Worm (Caenorhabditis elegans) whole organism, L3 larva: ENCODE results near the gene nol-9.

Experiments used
- ZK546.5 ChIP-seq: sonication (generic microtip); optimal IDR thresholded peaks from 2 replicates; lab custom pipeline; 2017; ENCODE audit warnings: missing biosample characterization, missing genetic modification characterization
- ama-1 ChIP-seq: fragments of 150-350 bp; optimal IDR thresholded peaks from 2 replicates; lab custom pipeline; 2018
- ceh-28 ChIP-seq: fragments of 150-350 bp; optimal IDR thresholded peaks from 2 replicates; lab custom pipeline; 2014; ENCODE audit warnings: missing biosample characterization, missing genetic modification reagents, missing genetic modification characterization
- daf-12 ChIP-seq: fragments of 150-350 bp; optimal IDR thresholded peaks from 2 replicates; lab custom pipeline; 2014; ENCODE audit warnings: missing biosample characterization, missing genetic modification reagents, missing genetic modification characterization
- egl-27 ChIP-seq: sonication (generic microtip); optimal IDR thresholded peaks from 4 replicates; lab custom pipeline; 2017; ENCODE audit warnings: missing biosample characterization, missing genetic modification reagents, missing genetic modification characterization
- egl-5 ChIP-seq: fragments of 150-350 bp; optimal IDR thresholded peaks from 2 replicates; lab custom pipeline; 2017; ENCODE audit warnings: missing biosample characterization, missing genetic modification reagents, missing genetic modification characterization, inconsistent platforms
- elt-1 ChIP-seq: fragments of 150-350 bp; optimal IDR thresholded peaks from 2 replicates; lab custom pipeline; 2014; ENCODE audit warnings: missing biosample characterization, missing genetic modification characterization
- elt-2 ChIP-seq: sonication (generic microtip); optimal IDR thresholded peaks from 2 replicates; lab custom pipeline; 2016; ENCODE audit warnings: missing genetic modification reagents, mild to moderate bottlenecking, missing genetic modification characterization, missing compliant biosample characterization
- elt-3 ChIP-seq, 3 experiments: fragments of 150-350 bp in 1 of 3; sonication (generic microtip) in 2 of 3; optimal IDR thresholded peaks; 2 replicates in 2 of 3; 4 replicates in 1 of 3; lab custom pipeline; 2014 to 2017; ENCODE audit warnings: missing biosample characterization in 3 of 3, missing genetic modification characterization in 3 of 3
- eor-1 ChIP-seq, 2 experiments: fragments of 150-350 bp; optimal IDR thresholded peaks; 2 replicates each; lab custom pipeline; 2014 to 2018; ENCODE audit warnings: missing biosample characterization in 2 of 2, missing genetic modification characterization in 2 of 2
- fkh-10 ChIP-seq: sonication (generic microtip); optimal IDR thresholded peaks from 2 replicates; lab custom pipeline; 2017; ENCODE audit warnings: missing biosample characterization, missing genetic modification reagents, missing genetic modification characterization
- fkh-2 ChIP-seq: fragments of 150-350 bp; optimal IDR thresholded peaks from 2 replicates; lab custom pipeline; 2014; ENCODE audit warnings: missing biosample characterization, missing genetic modification reagents, missing genetic modification characterization
- fos-1 ChIP-seq: fragments of 150-350 bp; optimal IDR thresholded peaks from 2 replicates; lab custom pipeline; 2014; ENCODE audit warnings: missing biosample characterization, missing genetic modification characterization
- hmg-11 ChIP-seq: sonication (generic microtip); optimal IDR thresholded peaks from 2 replicates; lab custom pipeline; 2016; ENCODE audit warnings: missing genetic modification characterization, missing compliant biosample characterization
- jun-1 ChIP-seq: fragments of 150-350 bp; optimal IDR thresholded peaks from 2 replicates; lab custom pipeline; 2014; ENCODE audit warnings: missing biosample characterization, missing genetic modification reagents, missing genetic modification characterization
- lin-15B ChIP-seq: fragments of 150-350 bp; optimal IDR thresholded peaks from 2 replicates; lab custom pipeline; 2014; ENCODE audit warnings: missing biosample characterization, missing genetic modification characterization
- lin-39 ChIP-seq: fragments of 150-350 bp; optimal IDR thresholded peaks from 2 replicates; lab custom pipeline; 2018; ENCODE audit warnings: missing biosample characterization, missing genetic modification reagents, missing genetic modification characterization
- lsy-12 ChIP-seq: sonication (generic microtip); optimal IDR thresholded peaks from 2 replicates; lab custom pipeline; 2016; ENCODE audit warnings: mild to moderate bottlenecking, missing genetic modification characterization, missing compliant biosample characterization
- mml-1 ChIP-seq: fragments of 150-350 bp; sonication (generic microtip); optimal IDR thresholded peaks from 3 replicates; lab custom pipeline; 2014; ENCODE audit warnings: missing biosample characterization, missing genetic modification characterization
- nfya-1 ChIP-seq: sonication (generic microtip); optimal IDR thresholded peaks from 2 replicates; lab custom pipeline; 2017; ENCODE audit warnings: missing genetic modification characterization, mild to moderate bottlenecking, missing compliant biosample characterization, antibody characterized with exemption, moderate library complexity; ENCODE audit not compliant: insufficient read depth
- nhr-11 ChIP-seq: fragments of 150-350 bp; optimal IDR thresholded peaks from 2 replicates; lab custom pipeline; 2014; ENCODE audit warnings: missing biosample characterization, missing genetic modification characterization
- nhr-23 ChIP-seq: fragments of 150-350 bp; optimal IDR thresholded peaks from 2 replicates; lab custom pipeline; 2014; ENCODE audit warnings: missing biosample characterization, missing genetic modification reagents, missing genetic modification characterization
- nhr-237 ChIP-seq: fragments of 150-350 bp; optimal IDR thresholded peaks from 2 replicates; lab custom pipeline; 2014; ENCODE audit warnings: missing biosample characterization, missing genetic modification characterization
- nhr-25 ChIP-seq: sonication (generic microtip); optimal IDR thresholded peaks from 2 replicates; lab custom pipeline; 2017; ENCODE audit warnings: missing biosample characterization, missing genetic modification characterization
- nhr-43 ChIP-seq: sonication (generic microtip); optimal IDR thresholded peaks from 2 replicates; lab custom pipeline; 2016; ENCODE audit warnings: mild to moderate bottlenecking, missing genetic modification characterization, missing compliant biosample characterization; ENCODE audit not compliant: poor library complexity, severe bottlenecking
- nhr-67 ChIP-seq: fragments of 150-350 bp; optimal IDR thresholded peaks from 2 replicates; lab custom pipeline; 2014; ENCODE audit warnings: missing biosample characterization, missing genetic modification characterization
- nhr-76 ChIP-seq: fragments of 150-350 bp; sonication (generic microtip); optimal IDR thresholded peaks from 5 replicates; lab custom pipeline; 2014; ENCODE audit warnings: missing biosample characterization, missing genetic modification characterization
- nhr-77 ChIP-seq: fragments of 150-350 bp; optimal IDR thresholded peaks from 2 replicates; lab custom pipeline; 2014; ENCODE audit warnings: missing biosample characterization, missing genetic modification characterization
- pha-4 ChIP-seq: fragments of 150-350 bp; optimal IDR thresholded peaks from 2 replicates; lab custom pipeline; 2014; ENCODE audit warnings: missing biosample characterization, missing genetic modification reagents, missing genetic modification characterization
- pqm-1 ChIP-seq: fragments of 150-350 bp; optimal IDR thresholded peaks from 2 replicates; lab custom pipeline; 2017; ENCODE audit warnings: missing biosample characterization, missing genetic modification characterization, inconsistent platforms
- sea-2 ChIP-seq: fragments of 150-350 bp; sonication (generic microtip); optimal IDR thresholded peaks from 4 replicates; lab custom pipeline; 2014; ENCODE audit warnings: missing biosample characterization, missing genetic modification reagents, missing genetic modification characterization
- skn-1 ChIP-seq: fragments of 150-350 bp; optimal IDR thresholded peaks from 2 replicates; lab custom pipeline; 2014; ENCODE audit warnings: missing biosample characterization, missing genetic modification characterization
- snpc-4 ChIP-seq: fragments of 150-350 bp; optimal IDR thresholded peaks from 2 replicates; lab custom pipeline; 2014; ENCODE audit warnings: missing biosample characterization, missing genetic modification characterization
- tbx-2 ChIP-seq: sonication (generic microtip); optimal IDR thresholded peaks from 2 replicates; lab custom pipeline; 2016; ENCODE audit warnings: mild to moderate bottlenecking, missing genetic modification characterization, missing compliant biosample characterization
- unc-39 ChIP-seq: sonication (generic microtip); optimal IDR thresholded peaks from 4 replicates; lab custom pipeline; 2017; ENCODE audit warnings: missing biosample characterization, missing genetic modification characterization
- unc-62 ChIP-seq: fragments of 150-350 bp; sonication (generic microtip); optimal IDR thresholded peaks from 4 replicates; lab custom pipeline; 2014; ENCODE audit warnings: missing biosample characterization, missing genetic modification reagents, missing genetic modification characterization
- zag-1 ChIP-seq: fragments of 150-350 bp; optimal IDR thresholded peaks from 2 replicates; lab custom pipeline; 2014; ENCODE audit warnings: missing biosample characterization, missing genetic modification characterization
- ztf-11 ChIP-seq: fragments of 150-350 bp; optimal IDR thresholded peaks from 2 replicates; lab custom pipeline; 2014; ENCODE audit warnings: missing biosample characterization, missing genetic modification characterization
- ztf-4 ChIP-seq: fragments of 150-350 bp; optimal IDR thresholded peaks from 2 replicates; lab custom pipeline; 2014; ENCODE audit warnings: missing biosample characterization, missing genetic modification characterization

nol-9 gene

DNA sequence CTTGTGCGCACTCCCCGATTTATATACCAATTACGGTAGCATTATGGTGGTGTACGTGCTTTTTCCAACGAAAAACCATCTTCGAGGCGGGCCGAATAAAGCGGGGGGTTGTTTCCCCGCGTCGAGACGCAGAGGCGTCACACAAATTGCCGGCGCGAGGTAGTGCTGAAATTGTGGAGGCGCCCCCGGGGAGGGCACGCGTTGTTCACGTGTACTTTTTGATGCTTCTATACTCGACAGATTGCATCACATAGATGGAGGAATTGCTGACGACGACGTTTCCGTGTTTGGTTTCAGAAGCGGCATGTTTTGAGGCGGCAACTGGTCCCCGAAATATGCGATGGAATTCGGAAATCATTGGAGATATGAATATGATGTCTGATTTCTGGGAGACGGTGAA lies 27.0 kb upstream of the nol-9 start (continued):
- TF ChIP-seq nhr-237 (tag; lab: Kevin White, UChicago) = no peak
- TF ChIP-seq unc-39 (tag; lab: Kevin White, UChicago) = peak; percentile 36
- peak; percentile 62 for TF ChIP-seq elt-1 (tag; lab: Kevin White, UChicago)
- no peak for TF ChIP-seq nhr-76 (tag; lab: Kevin White, UChicago)

DNA sequence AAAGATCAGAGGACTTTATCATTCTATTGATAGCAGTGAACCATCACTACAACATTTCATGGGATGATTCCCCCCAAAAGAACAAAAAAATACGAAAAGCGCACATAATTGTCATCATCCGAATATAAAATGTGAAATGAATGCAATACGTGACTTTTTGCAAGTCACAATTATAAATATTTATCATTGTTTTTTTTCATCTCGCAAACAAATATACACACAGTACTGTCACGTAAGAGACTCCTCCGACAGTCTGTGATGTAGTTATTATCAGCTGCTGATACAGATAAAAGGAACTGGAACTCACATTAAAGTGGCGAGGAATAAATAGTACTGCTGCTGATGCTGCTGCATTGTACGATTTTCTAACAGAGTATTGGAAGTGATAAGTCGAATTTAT lies 25.9 kb upstream of the nol-9 start:
- TF ChIP-seq egl-5 (tag; lab: Kevin White, UChicago) (no peak), pqm-1 (peak; percentile 91), elt-2 (tag; lab: Kevin White, UChicago) (peak; percentile 90), nhr-25 (tag; lab: Kevin White, UChicago) (no peak), pha-4 (tag; lab: Kevin White, UChicago) (peak; percentile 78), elt-3 (tag; optimal IDR thresholded peaks at IDR 0.05; lab: Kevin White, UChicago) (peak in 1 of 3 experiments; percentile 15), nhr-43 (tag; lab: Kevin White, UChicago) (peak; percentile 8), fkh-10 (GFP tag; lab: Kevin White, UChicago) (no peak), skn-1 (tag; lab: Kevin White, UChicago) (peak; percentile 73)

DNA sequence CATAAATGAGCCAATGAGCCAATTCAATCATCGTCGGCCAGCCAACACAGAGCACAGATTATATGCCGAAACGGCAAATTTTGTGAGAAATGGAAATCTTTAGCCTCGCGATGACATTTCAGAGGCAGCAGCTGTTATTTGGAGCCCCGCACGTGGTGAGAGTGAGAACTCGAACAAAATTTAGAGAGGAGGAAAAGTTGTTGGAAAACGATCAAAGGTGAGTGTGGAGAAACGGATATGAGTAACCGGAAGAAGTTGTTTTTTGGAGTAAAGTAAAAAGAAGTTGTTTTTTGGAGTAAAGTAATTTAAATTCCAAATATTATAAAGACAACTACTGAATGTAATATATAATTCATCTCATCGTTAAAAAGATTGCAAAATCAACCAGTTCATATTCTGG lies 23.6 kb upstream of the nol-9 start, which contains the start of gene Y62E10A.13:
Gene Y62E10A.13 (minus strand): TSS at position 326 of the 400 bp plus-strand sequence.
- TF ChIP-seq daf-12 (tag; lab: Kevin White, UChicago) = no peak
- TF ChIP-seq hmg-11 (tag; lab: Kevin White, UChicago) = no peak
- TF ChIP-seq fos-1 (tag; lab: Kevin White, UChicago) = no peak
- TF ChIP-seq lsy-12 (tag; lab: Kevin White, UChicago) = no peak
- TF ChIP-seq egl-5 (tag; lab: Kevin White, UChicago) = no peak
- TF ChIP-seq ztf-11 (tag; lab: Kevin White, UChicago) = no peak
- TF ChIP-seq jun-1 (tag; lab: Kevin White, UChicago) = no peak
- TF ChIP-seq nhr-23 (tag; lab: Kevin White, UChicago) = no peak
- no peak for TF ChIP-seq fkh-2
- TF ChIP-seq tbx-2 (tag; lab: Kevin White, UChicago) = no peak

DNA sequence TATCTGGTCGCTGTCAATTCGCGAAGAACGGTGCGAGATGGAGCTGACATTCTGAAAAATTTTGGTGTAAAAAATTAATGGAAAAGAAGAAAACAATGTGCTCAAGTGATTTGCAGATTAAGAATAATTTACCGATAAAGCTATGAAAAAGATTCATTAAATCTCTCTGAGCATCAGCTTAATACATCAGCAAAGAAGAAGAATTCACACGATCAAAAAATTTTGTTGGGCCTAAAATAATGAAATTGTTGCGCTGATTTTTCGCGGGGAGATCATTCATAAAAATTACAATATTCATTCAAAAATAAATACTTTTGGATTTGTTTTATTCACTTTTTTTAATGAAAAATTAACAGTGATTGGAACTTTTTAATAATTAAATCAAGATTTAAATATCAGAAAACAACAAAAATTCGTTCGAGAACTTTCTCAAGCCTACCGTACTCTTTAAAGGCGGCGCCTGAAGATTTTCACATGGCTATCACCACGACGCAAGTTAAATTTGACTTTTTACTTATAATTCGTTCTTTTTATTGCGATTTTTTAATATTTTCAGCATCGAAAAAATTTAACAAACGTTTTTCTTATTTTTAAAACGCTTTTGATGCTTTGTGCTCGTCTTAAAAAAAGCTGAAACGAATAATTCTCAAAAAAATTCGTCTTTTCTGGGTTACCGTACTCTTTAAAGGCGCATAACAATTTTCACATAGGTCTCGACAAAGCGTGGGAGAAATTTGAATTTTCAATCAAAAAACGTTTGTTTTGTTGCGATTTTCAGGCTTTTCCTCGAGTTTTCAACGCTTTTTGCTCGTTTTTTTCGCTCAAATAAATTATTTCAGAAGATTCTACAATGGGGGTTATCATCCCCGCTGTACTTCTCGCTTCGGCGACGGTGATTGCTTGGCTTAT lies 21.6 kb upstream of the nol-9 start, which contains the start of the genes memi-2 and cyp-31A5:
Gene memi-2 (minus strand): TSS at position 51 of the 909 bp plus-strand sequence.
Gene cyp-31A5 (plus strand): TSS at position 834 of the 909 bp plus-strand sequence.
- TF ChIP-seq ZK546.5 = no peak
- no peak for TF ChIP-seq tbx-2 (tag; lab: Kevin White, UChicago)

DNA sequence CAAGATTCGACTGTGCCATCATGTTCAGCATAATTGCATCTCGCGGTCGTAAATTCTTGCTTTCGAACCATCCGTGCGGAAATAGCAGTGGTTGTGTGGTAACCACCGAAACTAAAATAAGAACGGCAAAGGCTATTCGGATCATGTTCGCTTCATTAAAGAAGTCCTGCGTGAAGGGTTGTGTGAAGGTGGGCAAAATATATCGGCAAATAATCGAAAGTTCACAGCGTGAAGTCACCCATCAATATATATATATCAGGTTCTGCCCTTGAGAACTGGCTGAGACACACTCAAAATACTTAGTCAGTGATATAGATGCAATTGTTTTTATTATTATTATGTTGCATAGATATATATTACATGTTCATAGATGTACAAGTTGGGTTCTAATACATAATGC lies 14.3 kb upstream of the nol-9 start, which contains the start of gene Y62E10A.19:
Gene Y62E10A.19 (minus strand): TSS at position 289 of the 400 bp plus-strand sequence.
- TF ChIP-seq mml-1 (tag; lab: Kevin White, UChicago) (no peak), ZK546.5 (no peak), nfya-1 (tag; lab: Kevin White, UChicago) (no peak), jun-1 (tag; lab: Kevin White, UChicago) (no peak), ama-1 (lab: Kevin White, UChicago) (no peak), zag-1 (no peak), nhr-25 (tag; lab: Kevin White, UChicago) (peak; percentile 30)

DNA sequence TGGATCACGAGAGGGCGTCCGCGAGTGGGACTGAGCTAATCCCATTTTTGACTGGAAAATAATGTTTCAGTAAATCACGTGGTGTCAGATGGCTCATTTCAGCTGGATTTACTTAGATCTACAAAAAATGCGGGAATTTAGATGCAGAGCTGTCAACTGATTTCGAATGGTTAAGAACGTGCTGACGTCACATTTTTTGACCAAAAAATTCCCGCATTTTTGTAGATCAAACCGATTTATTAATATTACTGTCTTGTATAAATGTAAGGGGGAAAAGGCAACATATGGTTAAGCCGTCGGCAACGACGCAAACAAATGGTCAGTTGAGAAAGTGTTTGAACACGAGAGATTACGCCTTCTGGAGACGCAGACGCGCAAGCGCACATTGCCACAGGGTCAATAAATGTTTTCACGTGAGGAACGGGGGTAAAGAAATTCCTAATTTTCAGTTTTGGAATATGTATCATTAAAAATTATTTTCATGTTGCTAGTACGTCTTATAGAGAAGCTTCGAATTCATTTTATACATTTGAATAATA lies 9.4 kb upstream of the nol-9 start, which contains the start of gene gcl-1:
Gene gcl-1 (minus strand): TSS at position 51 of the 539 bp plus-strand sequence.
- peak; percentile 25 for TF ChIP-seq snpc-4 (tag; lab: Kevin White, UChicago)
- TF ChIP-seq nhr-11 = no peak
- TF ChIP-seq nhr-67 (tag; lab: Kevin White, UChicago) = no peak
- TF ChIP-seq sea-2 (GFP tag; lab: Kevin White, UChicago) = no peak
- no peak for TF ChIP-seq egl-5 (tag; lab: Kevin White, UChicago)
- TF ChIP-seq tbx-2 (tag; lab: Kevin White, UChicago) = no peak
- TF ChIP-seq egl-27 (tag; lab: Kevin White, UChicago) = no peak
- TF ChIP-seq ceh-28 (tag; lab: Kevin White, UChicago) = no peak
- no peak for TF ChIP-seq nhr-77 (tag; lab: Kevin White, UChicago)
- TF ChIP-seq nhr-23 (tag; lab: Kevin White, UChicago) = no peak
- no peak for TF ChIP-seq fos-1 (tag; lab: Kevin White, UChicago)
- TF ChIP-seq ztf-11 (tag; lab: Kevin White, UChicago) = no peak
- no peak for TF ChIP-seq unc-62 (GFP tag; lab: Kevin White, UChicago)
- TF ChIP-seq eor-1 (tag; optimal IDR thresholded peaks at IDR 0.05; lab: Kevin White, UChicago) = no peak
- TF ChIP-seq elt-2 (tag; lab: Kevin White, UChicago) = peak; percentile 5
- no peak for TF ChIP-seq lin-39 (tag; lab: Kevin White, UChicago)
- no peak for TF ChIP-seq daf-12 (tag; lab: Kevin White, UChicago)
- TF ChIP-seq fkh-2 = no peak
- TF ChIP-seq pha-4 (tag; lab: Kevin White, UChicago) = peak; percentile 62
- TF ChIP-seq lin-15B (tag; lab: Kevin White, UChicago) = no peak
- TF ChIP-seq ztf-4 (tag; lab: Kevin White, UChicago) = no peak
- no peak for TF ChIP-seq skn-1 (tag; lab: Kevin White, UChicago)
